Worm (Caenorhabditis elegans) whole organism, L2 larva: ENCODE data around the gene umps-1.
A peak's percentile ranks its signal among the peaks of the same experiment; 100 is the strongest.

Experiments
- C34F6.9 ChIP-seq: fragments of 150-350 bp; optimal IDR thresholded peaks from 2 replicates; lab custom pipeline; 2014; ENCODE audit warnings: missing biosample characterization, missing genetic modification characterization
- F13H6.1 ChIP-seq: sonication (generic microtip); optimal IDR thresholded peaks from 2 replicates; lab custom pipeline; 2016; ENCODE audit warnings: missing genetic modification characterization, missing compliant biosample characterization
- R02D3.7 ChIP-seq: fragments of 150-350 bp; optimal IDR thresholded peaks from 2 replicates; lab custom pipeline; 2014; ENCODE audit warnings: missing biosample characterization, missing genetic modification characterization
- Y55F3AM.14 ChIP-seq: fragments of 200-800 bp; sonication (Bioruptor generic); optimal IDR thresholded peaks from 2 replicates; lab custom pipeline; 2018; ENCODE audit warnings: mild to moderate bottlenecking, missing genetic modification characterization, missing compliant biosample characterization
- ZK546.5 ChIP-seq: sonication (generic microtip); optimal IDR thresholded peaks from 2 replicates; lab custom pipeline; 2017; ENCODE audit warnings: missing biosample characterization, missing genetic modification characterization
- alr-1 ChIP-seq: fragments of 150-350 bp; optimal IDR thresholded peaks from 2 replicates; lab custom pipeline; 2014; ENCODE audit warnings: missing biosample characterization, missing genetic modification characterization
- aly-2 ChIP-seq: fragments of 150-350 bp; optimal IDR thresholded peaks from 2 replicates; lab custom pipeline; 2014; ENCODE audit warnings: missing biosample characterization, missing genetic modification characterization
- ama-1 ChIP-seq: fragments of 150-350 bp; optimal IDR thresholded peaks from 2 replicates; lab custom pipeline; 2018; ENCODE audit warnings: inconsistent platforms
- blmp-1 ChIP-seq: sonication (generic microtip); optimal IDR thresholded peaks from 2 replicates; lab custom pipeline; 2017; ENCODE audit warnings: missing genetic modification characterization, mild to moderate bottlenecking, missing compliant biosample characterization, antibody characterized with exemption, moderate library complexity; ENCODE audit not compliant: insufficient read depth
- ceh-16 ChIP-seq: fragments of 150-350 bp; optimal IDR thresholded peaks from 2 replicates; lab custom pipeline; 2014; ENCODE audit warnings: missing biosample characterization, missing genetic modification characterization
- crh-2 ChIP-seq: sonication (generic microtip); optimal IDR thresholded peaks from 2 replicates; lab custom pipeline; 2017; ENCODE audit warnings: missing biosample characterization, missing genetic modification characterization
- dmd-4 ChIP-seq: sonication (generic microtip); optimal IDR thresholded peaks from 2 replicates; lab custom pipeline; 2017; ENCODE audit warnings: missing biosample characterization, missing genetic modification characterization
- egl-27 ChIP-seq: sonication (generic microtip); optimal IDR thresholded peaks from 3 replicates; lab custom pipeline; 2017; ENCODE audit warnings: missing biosample characterization, missing genetic modification reagents, missing genetic modification characterization
- elt-1 ChIP-seq: fragments of 150-350 bp; optimal IDR thresholded peaks from 2 replicates; lab custom pipeline; 2014; ENCODE audit warnings: missing biosample characterization, missing genetic modification characterization
- elt-3 ChIP-seq: sonication (generic microtip); optimal IDR thresholded peaks from 2 replicates; lab custom pipeline; 2017; ENCODE audit warnings: missing biosample characterization, missing genetic modification characterization
- fos-1 ChIP-seq: fragments of 150-350 bp; optimal IDR thresholded peaks from 2 replicates; lab custom pipeline; 2014; ENCODE audit warnings: missing biosample characterization, missing genetic modification characterization
- gmeb-1 ChIP-seq: fragments of 150-350 bp; optimal IDR thresholded peaks from 2 replicates; lab custom pipeline; 2014; ENCODE audit warnings: missing biosample characterization, missing genetic modification characterization
- lin-11 ChIP-seq: fragments of 150-350 bp; sonication (generic microtip); optimal IDR thresholded peaks from 2 replicates; lab custom pipeline; 2014; ENCODE audit warnings: missing biosample characterization, missing genetic modification characterization, inconsistent platforms, mixed read lengths
- lin-13 ChIP-seq: fragments of 150-350 bp; optimal IDR thresholded peaks from 2 replicates; lab custom pipeline; 2014; ENCODE audit warnings: missing biosample characterization, missing genetic modification reagents, missing genetic modification characterization
- lin-39 ChIP-seq: fragments of 150-350 bp; optimal IDR thresholded peaks from 2 replicates; lab custom pipeline; 2014; ENCODE audit warnings: missing biosample characterization, missing genetic modification reagents, missing genetic modification characterization
- lsy-2 ChIP-seq, 2 experiments: fragments of 150-350 bp in 1 of 2; sonication (generic microtip) in 1 of 2; optimal IDR thresholded peaks; 2 replicates each; lab custom pipeline; 2014 to 2017; ENCODE audit warnings: missing biosample characterization in 2 of 2, missing genetic modification characterization in 2 of 2
- mab-5 ChIP-seq: fragments of 150-350 bp; optimal IDR thresholded peaks from 2 replicates; lab custom pipeline; 2014; ENCODE audit warnings: missing biosample characterization, missing genetic modification characterization
- mbf-1 ChIP-seq: sonication (generic microtip); optimal IDR thresholded peaks from 2 replicates; lab custom pipeline; 2017; ENCODE audit warnings: missing biosample characterization, missing genetic modification characterization
- mdl-1 ChIP-seq, 2 experiments: fragments of 150-350 bp in 1 of 2; sonication (generic microtip) in 1 of 2; optimal IDR thresholded peaks; 2 replicates each; lab custom pipeline; 2017; ENCODE audit warnings: missing biosample characterization in 2 of 2, missing genetic modification characterization in 2 of 2
- nhr-10 ChIP-seq: sonication (generic microtip); optimal IDR thresholded peaks from 2 replicates; lab custom pipeline; 2017; ENCODE audit warnings: missing biosample characterization, missing genetic modification characterization
- nhr-11 ChIP-seq: fragments of 150-350 bp; optimal IDR thresholded peaks from 2 replicates; lab custom pipeline; 2014; ENCODE audit warnings: missing biosample characterization, missing genetic modification characterization
- nhr-12 ChIP-seq: fragments of 150-350 bp; optimal IDR thresholded peaks from 2 replicates; lab custom pipeline; 2014; ENCODE audit warnings: missing biosample characterization, missing genetic modification characterization
- nhr-129 ChIP-seq: fragments of 150-350 bp; optimal IDR thresholded peaks from 2 replicates; lab custom pipeline; 2014; ENCODE audit warnings: missing biosample characterization, missing genetic modification characterization
- nhr-21 ChIP-seq: fragments of 150-350 bp; optimal IDR thresholded peaks from 2 replicates; lab custom pipeline; 2014; ENCODE audit warnings: missing biosample characterization, missing genetic modification characterization
- nhr-25 ChIP-seq: fragments of 150-350 bp; sonication (generic microtip); optimal IDR thresholded peaks from 3 replicates; lab custom pipeline; 2014; ENCODE audit warnings: missing biosample characterization, missing genetic modification characterization
- nhr-6 ChIP-seq: fragments of 150-350 bp; optimal IDR thresholded peaks from 2 replicates; lab custom pipeline; 2014; ENCODE audit warnings: missing biosample characterization, missing genetic modification characterization
- nhr-77 ChIP-seq: fragments of 150-350 bp; optimal IDR thresholded peaks from 2 replicates; lab custom pipeline; 2014; ENCODE audit warnings: missing biosample characterization, missing genetic modification characterization
- peb-1 ChIP-seq: fragments of 150-350 bp; optimal IDR thresholded peaks from 2 replicates; lab custom pipeline; 2014; ENCODE audit warnings: missing biosample characterization, missing genetic modification characterization
- sem-4 ChIP-seq: fragments of 150-350 bp; optimal IDR thresholded peaks from 2 replicates; lab custom pipeline; 2014; ENCODE audit warnings: missing biosample characterization, missing genetic modification reagents, missing genetic modification characterization
- skn-1 ChIP-seq: sonication (generic microtip); optimal IDR thresholded peaks from 2 replicates; lab custom pipeline; 2017; ENCODE audit warnings: missing biosample characterization, missing genetic modification characterization
- sma-3 ChIP-seq: sonication (generic microtip); optimal IDR thresholded peaks from 2 replicates; lab custom pipeline; 2016; ENCODE audit warnings: missing genetic modification reagents, missing genetic modification characterization, missing compliant biosample characterization
- snpc-4 ChIP-seq: fragments of 150-350 bp; optimal IDR thresholded peaks from 2 replicates; lab custom pipeline; 2014; ENCODE audit warnings: missing biosample characterization, missing genetic modification characterization
- unc-39 ChIP-seq: fragments of 150-350 bp; optimal IDR thresholded peaks from 2 replicates; lab custom pipeline; 2014; ENCODE audit warnings: missing biosample characterization, missing genetic modification characterization
- unc-55 ChIP-seq: fragments of 150-350 bp; sonication (generic microtip); optimal IDR thresholded peaks from 3 replicates; lab custom pipeline; 2014; ENCODE audit warnings: missing biosample characterization, missing genetic modification reagents, missing genetic modification characterization
- unc-62 ChIP-seq: fragments of 150-350 bp; optimal IDR thresholded peaks from 2 replicates; lab custom pipeline; 2014; ENCODE audit warnings: missing biosample characterization, missing genetic modification reagents, missing genetic modification characterization
- zag-1 ChIP-seq: fragments of 150-350 bp; optimal IDR thresholded peaks from 2 replicates; lab custom pipeline; 2014; ENCODE audit warnings: missing biosample characterization, missing genetic modification characterization
- ztf-11 ChIP-seq: sonication (generic microtip); optimal IDR thresholded peaks from 2 replicates; lab custom pipeline; 2017; ENCODE audit warnings: missing biosample characterization, missing genetic modification characterization

Gene umps-1

ce11 chrIII:10332560-10332959 lies 24.9 kb downstream of the umps-1 start, which contains the start of gene T07C4.12:
Gene T07C4.12, minus strand, starts transcription at chrIII:10332660.
- TF ChIP-seq lin-13 (GFP tag; lab: Kevin White, UChicago) (no peak), zag-1 (tag; lab: Kevin White, UChicago) (no peak), blmp-1 (no peak), elt-3 (no peak), F13H6.1 (tag; lab: Kevin White, UChicago) (no peak), lsy-2 (tag; optimal IDR thresholded peaks at IDR 0.05; lab: Kevin White, UChicago) (no peak), mbf-1 (tag; lab: Kevin White, UChicago) (no peak), snpc-4 (tag; lab: Kevin White, UChicago) (no peak), nhr-11 (tag; lab: Kevin White, UChicago) (no peak), ztf-11 (tag; lab: Kevin White, UChicago) (no peak), peb-1 (tag; lab: Kevin White, UChicago) (no peak), unc-62 (GFP tag; lab: Kevin White, UChicago) (no peak), skn-1 (tag; lab: Kevin White, UChicago) (no peak), nhr-25 (tag; lab: Kevin White, UChicago) (no peak), elt-1 (tag; lab: Kevin White, UChicago) (no peak), R02D3.7 (no peak), nhr-21 (tag; lab: Kevin White, UChicago) (no peak), aly-2 (no peak)

ce11 chrIII:10331232-10331631 lies 26.2 kb downstream of the umps-1 start:
- peak; percentile 15 for TF ChIP-seq sma-3 (GFP tag; lab: Kevin White, UChicago)
- no peak for TF ChIP-seq mdl-1 (tag; optimal IDR thresholded peaks at IDR 0.05; lab: Kevin White, UChicago)
- TF ChIP-seq F13H6.1 (tag; lab: Kevin White, UChicago): peak; percentile 36
- no peak for TF ChIP-seq lin-13 (GFP tag; lab: Kevin White, UChicago)
- TF ChIP-seq nhr-129 (tag; lab: Kevin White, UChicago): peak; percentile 42
- TF ChIP-seq ama-1 (lab: Kevin White, UChicago): peak; percentile 54
- peak; percentile 48 for TF ChIP-seq C34F6.9 (tag; lab: Kevin White, UChicago)
- TF ChIP-seq nhr-21 (tag; lab: Kevin White, UChicago): no peak

- no peak for TF ChIP-seq nhr-77 (tag; lab: Kevin White, UChicago)
- TF ChIP-seq unc-55 (GFP tag; lab: Kevin White, UChicago): no peak
- TF ChIP-seq skn-1 (tag; lab: Kevin White, UChicago): no peak
- TF ChIP-seq zag-1 (tag; lab: Kevin White, UChicago): no peak
- TF ChIP-seq crh-2: no peak
- TF ChIP-seq mbf-1 (tag; lab: Kevin White, UChicago): no peak
- TF ChIP-seq elt-1 (tag; lab: Kevin White, UChicago): no peak
- no peak for TF ChIP-seq aly-2
- no peak for TF ChIP-seq sma-3 (GFP tag; lab: Kevin White, UChicago)
Measured at ce11 chrIII:10330372-10331062, 26.9 kb downstream of the umps-1 start, which contains the start of gene nex-2. Gene nex-2, minus strand, starts transcription at chrIII:10330422.

ce11 chrIII:10329811-10330210 lies 27.6 kb downstream of the umps-1 start:
- no peak for TF ChIP-seq snpc-4 (tag; lab: Kevin White, UChicago)
- TF ChIP-seq ama-1 (lab: Kevin White, UChicago): no peak
- no peak for TF ChIP-seq dmd-4 (tag; lab: Kevin White, UChicago)
- no peak for TF ChIP-seq nhr-25 (tag; lab: Kevin White, UChicago)
- TF ChIP-seq lsy-2 (tag; optimal IDR thresholded peaks at IDR 0.05; lab: Kevin White, UChicago): no peak
- no peak for TF ChIP-seq skn-1 (tag; lab: Kevin White, UChicago)
- TF ChIP-seq peb-1 (tag; lab: Kevin White, UChicago): no peak
- no peak for TF ChIP-seq sma-3 (GFP tag; lab: Kevin White, UChicago)
- TF ChIP-seq sem-4 (tag; lab: Kevin White, UChicago): no peak
- TF ChIP-seq crh-2: peak; percentile 15
- TF ChIP-seq egl-27 (tag; lab: Kevin White, UChicago): no peak
- no peak for TF ChIP-seq mab-5
- peak; percentile 32 for TF ChIP-seq F13H6.1 (tag; lab: Kevin White, UChicago)
- no peak for TF ChIP-seq zag-1 (tag; lab: Kevin White, UChicago)
- TF ChIP-seq gmeb-1: no peak
- no peak for TF ChIP-seq R02D3.7
- TF ChIP-seq lin-39 (tag; lab: Kevin White, UChicago): no peak
- no peak for TF ChIP-seq nhr-6 (tag; lab: Kevin White, UChicago)
- no peak for TF ChIP-seq nhr-11 (tag; lab: Kevin White, UChicago)
- TF ChIP-seq ztf-11 (tag; lab: Kevin White, UChicago): no peak
- TF ChIP-seq blmp-1: no peak
- no peak for TF ChIP-seq unc-55 (GFP tag; lab: Kevin White, UChicago)
- TF ChIP-seq ZK546.5 (tag; lab: Kevin White, UChicago): no peak
- no peak for TF ChIP-seq lin-11 (tag; lab: Kevin White, UChicago)
- TF ChIP-seq Y55F3AM.14 (GFP tag; lab: Kevin White, UChicago): no peak
- no peak for TF ChIP-seq nhr-21 (tag; lab: Kevin White, UChicago)
- peak; percentile 66 for TF ChIP-seq fos-1 (tag; lab: Kevin White, UChicago)
- peak; percentile 19 for TF ChIP-seq C34F6.9 (tag; lab: Kevin White, UChicago)
- TF ChIP-seq unc-39 (tag; lab: Kevin White, UChicago): no peak
- TF ChIP-seq lin-13 (GFP tag; lab: Kevin White, UChicago): no peak
- TF ChIP-seq unc-62 (GFP tag; lab: Kevin White, UChicago): no peak
- no peak for TF ChIP-seq nhr-10 (tag; lab: Kevin White, UChicago)
- TF ChIP-seq mbf-1 (tag; lab: Kevin White, UChicago): no peak
- TF ChIP-seq elt-1 (tag; lab: Kevin White, UChicago): no peak
- no peak for TF ChIP-seq elt-3
- TF ChIP-seq ceh-16: no peak
- no peak for TF ChIP-seq alr-1 (tag; lab: Kevin White, UChicago)
- no peak for TF ChIP-seq nhr-12 (tag; lab: Kevin White, UChicago)
- TF ChIP-seq aly-2: no peak
